Worm (Caenorhabditis elegans): ENCODE measurements around the gene ikke-1.
"Not testable (repeated sequence)": the region's sequence is repeated elsewhere in the genome, so short reads cannot be mapped to it uniquely, and the experiment has no call there.

ikke-1 gene

DNA sequence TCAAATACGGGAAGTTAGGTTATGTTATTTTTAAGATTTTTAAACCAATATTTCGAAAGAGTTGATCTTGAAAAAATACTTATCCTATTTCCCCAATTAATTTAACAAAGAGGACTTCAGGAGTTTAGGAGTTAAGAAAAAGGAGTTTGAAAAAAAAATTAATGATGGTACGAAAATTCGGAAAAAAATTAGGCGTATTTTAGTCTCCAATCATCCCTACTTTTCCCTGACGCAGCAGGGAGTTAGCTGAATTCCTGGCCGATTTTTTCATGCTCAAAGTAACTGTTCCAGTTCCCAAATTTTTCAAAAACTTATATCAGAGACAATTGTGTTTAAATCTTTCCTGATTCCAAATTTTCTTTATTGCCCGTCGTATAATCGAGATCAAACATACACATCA lies 26.9 kb downstream of the ikke-1 start:
- TF ChIP-seq ama-1 (optimal IDR thresholded peaks at IDR 0.05) (no peak), hmg-4 (GFP tag; optimal IDR thresholded peaks at IDR 0.05) (no peak), F13C5.2 (tag; optimal IDR thresholded peaks at IDR 0.05) (no peak), tbx-37 (GFP tag; conservative IDR thresholded peaks at IDR 0.05) (no peak), scrt-1 (GFP tag; IDR thresholded peaks at IDR 0.05) (no peak), hnd-1 (tag; optimal IDR thresholded peaks at IDR 0.05) (no peak), flt-1 (GFP tag; IDR thresholded peaks at IDR 0.05) (no peak), ceh-13 (GFP tag; optimal IDR thresholded peaks at IDR 0.05) (no peak), tra-4 (tag; optimal IDR thresholded peaks at IDR 0.05) (no peak), pes-1 (GFP tag; IDR thresholded peaks at IDR 0.05) (no peak), ets-7 (tag; optimal IDR thresholded peaks at IDR 0.05) (no peak), aly-1 (tag; optimal IDR thresholded peaks at IDR 0.05) (no peak), hmbx-1 (tag; optimal IDR thresholded peaks at IDR 0.05) (no peak), B0310.2 (tag; optimal IDR thresholded peaks at IDR 0.05) (no peak), sea-1 (GFP tag; conservative IDR thresholded peaks at IDR 0.05) (no peak), tbx-11 (GFP tag; IDR thresholded peaks at IDR 0.05) (no peak), ceh-36 (tag; optimal IDR thresholded peaks at IDR 0.05) (no peak)

DNA sequence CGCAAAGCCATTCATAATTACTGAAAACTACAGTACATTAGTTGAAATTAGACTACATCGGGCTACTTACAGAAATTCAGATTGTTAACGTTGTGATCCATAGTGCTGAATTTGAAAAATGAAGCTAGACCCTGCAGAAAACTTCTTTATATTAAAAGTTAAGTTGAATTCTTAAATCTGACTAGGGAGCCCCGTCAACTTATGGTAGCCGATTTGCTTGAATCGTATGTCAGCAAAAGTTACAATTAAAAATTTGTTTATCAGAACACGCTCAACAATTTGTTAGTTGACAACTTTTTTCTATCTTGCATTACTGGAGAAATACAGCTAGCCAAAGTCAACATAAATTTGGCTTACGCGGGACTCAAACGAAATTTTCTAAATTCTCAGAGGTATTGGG lies 28.0 kb downstream of the ikke-1 start, which contains the start of gene F59B2.14:
Gene F59B2.14, minus strand, starts transcription at position 101 of the 400 bp plus-strand sequence.
- TF ChIP-seq scrt-1 (GFP tag; IDR thresholded peaks at IDR 0.05) (no peak), hmg-4 (GFP tag; optimal IDR thresholded peaks at IDR 0.05) (no peak), B0310.2 (tag; optimal IDR thresholded peaks at IDR 0.05) (no peak), tra-4 (tag; optimal IDR thresholded peaks at IDR 0.05) (no peak), ama-1 (optimal IDR thresholded peaks at IDR 0.05) (no peak), tbx-37 (GFP tag; conservative IDR thresholded peaks at IDR 0.05) (no peak), sea-1 (GFP tag; conservative IDR thresholded peaks at IDR 0.05) (no peak), hnd-1 (tag; optimal IDR thresholded peaks at IDR 0.05) (no peak), ceh-36 (tag; optimal IDR thresholded peaks at IDR 0.05) (no peak), F13C5.2 (tag; optimal IDR thresholded peaks at IDR 0.05) (no peak), flt-1 (GFP tag; IDR thresholded peaks at IDR 0.05) (no peak), ceh-13 (GFP tag; optimal IDR thresholded peaks at IDR 0.05) (no peak), aly-1 (tag; optimal IDR thresholded peaks at IDR 0.05) (no peak), pes-1 (GFP tag; IDR thresholded peaks at IDR 0.05) (no peak), tbx-11 (GFP tag; IDR thresholded peaks at IDR 0.05) (no peak), hmbx-1 (tag; optimal IDR thresholded peaks at IDR 0.05) (no peak), ets-7 (tag; optimal IDR thresholded peaks at IDR 0.05) (no peak)

DNA sequence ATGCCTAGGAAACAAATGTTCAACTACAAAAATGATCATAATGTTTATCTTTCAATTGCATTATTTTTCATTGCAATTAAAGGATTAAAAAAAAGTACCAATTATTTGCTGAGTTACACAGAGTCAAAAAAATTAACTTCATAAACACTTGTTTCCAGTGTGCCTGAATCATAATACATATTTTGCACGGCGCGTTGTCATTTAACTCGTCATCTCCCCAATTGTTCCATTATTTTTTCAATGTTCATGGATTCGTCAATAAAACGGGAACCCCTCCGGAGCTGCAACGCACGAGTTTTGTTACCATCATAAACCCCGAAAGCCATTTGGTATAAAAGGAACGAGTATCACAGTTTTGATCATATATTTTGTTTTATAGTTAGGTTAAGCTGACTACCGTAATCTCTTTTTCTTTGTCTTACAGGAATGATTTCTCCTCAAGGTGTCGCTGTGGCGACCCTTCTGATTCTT lies 33.3 kb downstream of the ikke-1 start, which contains the start of gene F59B2.12:
Gene F59B2.12, plus strand, starts transcription at position 421 of the 471 bp plus-strand sequence.
- no peak for TF ChIP-seq tbx-37 (GFP tag; conservative IDR thresholded peaks at IDR 0.05)
- TF ChIP-seq hmg-4 (GFP tag; optimal IDR thresholded peaks at IDR 0.05): no peak
- no peak for TF ChIP-seq sea-1 (GFP tag; conservative IDR thresholded peaks at IDR 0.05)
- TF ChIP-seq ama-1 (optimal IDR thresholded peaks at IDR 0.05): no peak
- no peak for TF ChIP-seq flt-1 (GFP tag; IDR thresholded peaks at IDR 0.05)
- TF ChIP-seq ceh-36 (tag; optimal IDR thresholded peaks at IDR 0.05): no peak
- TF ChIP-seq pes-1 (GFP tag; IDR thresholded peaks at IDR 0.05): no peak
- TF ChIP-seq hmbx-1 (tag; optimal IDR thresholded peaks at IDR 0.05): no peak
- no peak for TF ChIP-seq ets-7 (tag; optimal IDR thresholded peaks at IDR 0.05)
- no peak for TF ChIP-seq hnd-1 (tag; optimal IDR thresholded peaks at IDR 0.05)
- TF ChIP-seq tbx-11 (GFP tag; IDR thresholded peaks at IDR 0.05): no peak
- no peak for TF ChIP-seq B0310.2 (tag; optimal IDR thresholded peaks at IDR 0.05)
- TF ChIP-seq scrt-1 (GFP tag; IDR thresholded peaks at IDR 0.05): no peak
- no peak for TF ChIP-seq aly-1 (tag; optimal IDR thresholded peaks at IDR 0.05)

- TF ChIP-seq flt-1 (GFP tag; IDR thresholded peaks at IDR 0.05) (no peak), aly-1 (tag; optimal IDR thresholded peaks at IDR 0.05) (no peak), hmg-4 (GFP tag; optimal IDR thresholded peaks at IDR 0.05) (no peak), scrt-1 (GFP tag; IDR thresholded peaks at IDR 0.05) (no peak), B0310.2 (tag; optimal IDR thresholded peaks at IDR 0.05) (no peak), ceh-36 (tag; optimal IDR thresholded peaks at IDR 0.05) (no peak), pes-1 (GFP tag; IDR thresholded peaks at IDR 0.05) (no peak), ceh-13 (GFP tag; optimal IDR thresholded peaks at IDR 0.05) (no peak)
Measured at ce11 chrIII:9012309-9012708, 38.2 kb downstream of the ikke-1 start, which contains the start of gene F59B2.9. F59B2.9 (minus strand) TSS chrIII:9012409.

DNA sequence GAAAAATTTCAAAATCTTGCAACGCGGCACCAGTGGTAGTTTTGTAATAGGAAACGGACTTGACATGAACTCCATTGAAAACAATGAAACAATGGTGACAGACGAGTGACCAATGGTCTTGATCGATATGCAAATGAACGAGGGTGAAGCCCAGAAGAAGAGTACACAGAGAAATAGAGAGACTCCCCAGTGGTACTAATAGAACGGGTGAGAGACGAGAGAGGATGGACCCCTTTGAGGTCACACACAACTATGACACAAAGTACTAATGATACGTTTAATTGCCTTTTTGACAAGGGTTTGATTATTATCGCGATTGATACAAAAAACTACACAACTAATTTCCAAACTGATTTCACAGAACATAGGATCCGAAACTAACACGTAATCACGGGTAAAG lies 40.5 kb downstream of the ikke-1 start, which contains the start of gene F59B2.8:
Gene F59B2.8, minus strand, starts transcription at position 151 of the 400 bp plus-strand sequence.
- TF ChIP-seq scrt-1 (GFP tag; IDR thresholded peaks at IDR 0.05) (no peak), hmg-4 (GFP tag; optimal IDR thresholded peaks at IDR 0.05) (no peak), sea-1 (GFP tag; conservative IDR thresholded peaks at IDR 0.05) (no peak), tbx-37 (GFP tag; conservative IDR thresholded peaks at IDR 0.05) (no peak), ets-7 (tag; optimal IDR thresholded peaks at IDR 0.05) (no peak), tbx-11 (GFP tag; IDR thresholded peaks at IDR 0.05) (no peak), pes-1 (GFP tag; IDR thresholded peaks at IDR 0.05) (no peak), tra-4 (tag; optimal IDR thresholded peaks at IDR 0.05) (no peak), ceh-36 (tag; optimal IDR thresholded peaks at IDR 0.05) (no peak), aly-1 (tag; optimal IDR thresholded peaks at IDR 0.05) (no peak), ceh-13 (GFP tag; optimal IDR thresholded peaks at IDR 0.05) (no peak), F13C5.2 (tag; optimal IDR thresholded peaks at IDR 0.05) (no peak), hmbx-1 (tag; optimal IDR thresholded peaks at IDR 0.05) (no peak), B0310.2 (tag; optimal IDR thresholded peaks at IDR 0.05) (no peak), flt-1 (GFP tag; IDR thresholded peaks at IDR 0.05) (no peak)

DNA sequence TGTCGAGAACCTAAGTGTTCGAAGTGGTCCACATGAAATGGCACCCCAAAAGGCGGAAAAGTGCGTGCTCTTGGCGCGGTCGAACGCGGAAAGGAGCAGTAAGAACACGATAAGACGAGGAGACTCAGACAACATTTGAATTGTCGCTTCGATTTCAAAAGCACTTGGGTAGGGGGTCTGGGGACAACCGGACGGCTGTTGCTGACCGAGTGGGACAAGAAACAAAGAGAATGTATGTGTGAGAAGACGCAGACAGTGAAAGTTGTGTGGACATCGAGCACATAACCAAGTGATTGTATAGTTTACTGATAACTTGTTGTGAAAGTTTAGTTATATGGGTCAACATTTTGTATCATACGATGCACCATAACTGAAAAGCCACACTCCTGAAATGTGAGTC lies 43.3 kb downstream of the ikke-1 start:
- TF ChIP-seq ceh-13 (GFP tag; optimal IDR thresholded peaks at IDR 0.05) (no peak), F13C5.2 (tag; optimal IDR thresholded peaks at IDR 0.05) (no peak), hnd-1 (tag; optimal IDR thresholded peaks at IDR 0.05) (no peak), hmg-4 (GFP tag; optimal IDR thresholded peaks at IDR 0.05) (peak; percentile 22), pes-1 (GFP tag; IDR thresholded peaks at IDR 0.05) (no peak), aly-1 (tag; optimal IDR thresholded peaks at IDR 0.05) (no peak), tra-4 (tag; optimal IDR thresholded peaks at IDR 0.05) (no peak), ceh-36 (tag; optimal IDR thresholded peaks at IDR 0.05) (no peak)

DNA sequence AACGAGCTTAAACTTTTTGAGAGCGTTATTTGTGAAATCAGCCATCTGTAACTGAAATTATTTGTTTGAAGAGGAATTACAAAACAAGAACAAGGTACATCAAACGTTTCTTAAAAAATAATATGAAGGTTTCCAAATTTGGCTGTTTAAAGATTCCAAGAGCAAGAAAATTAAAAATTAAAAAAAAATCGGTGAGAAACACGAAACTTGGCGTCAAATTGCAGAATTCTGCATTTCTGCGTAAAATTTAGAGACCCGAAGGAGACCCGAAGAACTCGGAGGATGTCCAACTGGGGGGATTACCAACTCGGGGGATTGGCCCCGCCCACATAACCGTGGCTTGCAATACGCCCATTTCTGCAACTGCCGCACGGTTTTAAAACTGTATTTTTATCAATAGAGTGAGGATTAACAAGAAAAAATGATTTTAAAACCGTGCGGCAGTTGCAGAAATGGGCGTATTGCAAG lies 44.6 kb downstream of the ikke-1 start, which contains the start of gene rab-6.1:
Gene rab-6.1, minus strand, starts transcription at position 51 of the 468 bp plus-strand sequence.
- not testable (repeated sequence) for TF ChIP-seq tbx-37 (GFP tag; conservative IDR thresholded peaks at IDR 0.05); ceh-36 (tag; optimal IDR thresholded peaks at IDR 0.05); ceh-13 (GFP tag; optimal IDR thresholded peaks at IDR 0.05)

Measured in whole organism, early embryonic.